Fruit fly (Drosophila melanogaster) whole organism, embryonic: ENCODE results near the gene CG15046.
A peak's percentile ranks its signal among the peaks of the same experiment; 100 is the strongest.

Experiments
- Atf-2 ChIP-seq: fragments of 200-800 bp; sonication (Bioruptor generic); optimal IDR thresholded peaks from 2 replicates; lab custom pipeline; 2016; ENCODE audit warnings: missing biosample characterization, missing genetic modification characterization
- CG10274 ChIP-seq: fragments of 200-800 bp; sonication (Bioruptor generic); optimal IDR thresholded peaks from 3 replicates; lab custom pipeline; 2017; ENCODE audit warnings: missing biosample characterization, mild to moderate bottlenecking, missing genetic modification characterization
- CG12659 ChIP-seq: fragments of 200-800 bp; sonication (Bioruptor generic); optimal IDR thresholded peaks from 3 replicates; lab custom pipeline; 2017; ENCODE audit warnings: mild to moderate bottlenecking, missing biosample characterization, missing genetic modification reagents, missing genetic modification characterization
- CG15514 ChIP-seq: fragments of 200-800 bp; sonication (Bioruptor generic); optimal IDR thresholded peaks from 3 replicates; lab custom pipeline; 2017; ENCODE audit warnings: missing biosample characterization, missing genetic modification characterization, mild to moderate bottlenecking, moderate library complexity, missing genetic modification reagents
- CG17912 ChIP-seq: fragments of 200-800 bp; sonication (Bioruptor generic); optimal IDR thresholded peaks from 2 replicates; lab custom pipeline; 2018; ENCODE audit warnings: missing biosample characterization, mild to moderate bottlenecking, missing genetic modification characterization
- CG2875 ChIP-seq: fragments of 200-800 bp; sonication (Bioruptor generic); optimal IDR thresholded peaks from 2 replicates; lab custom pipeline; 2017; ENCODE audit warnings: missing biosample characterization, mild to moderate bottlenecking, missing genetic modification characterization, missing genetic modification reagents
- CG4282 ChIP-seq: fragments of 200-800 bp; sonication (Bioruptor generic); optimal IDR thresholded peaks from 2 replicates; lab custom pipeline; 2016; ENCODE audit warnings: missing biosample characterization, missing genetic modification characterization
- CG6175 ChIP-seq: fragments of 200-800 bp; sonication (Bioruptor generic); IDR thresholded peaks from 3 replicates; pipeline ENCODE4 v1.3.6; 2022; ENCODE audit warnings: missing biosample characterization, missing genetic modification characterization
- CG7786 ChIP-seq: fragments of 200-800 bp; sonication (Bioruptor generic); optimal IDR thresholded peaks from 2 replicates; lab custom pipeline; 2016; ENCODE audit warnings: missing biosample characterization, missing genetic modification characterization
- CG7839 ChIP-seq: fragments of 200-800 bp; sonication (Bioruptor generic); optimal IDR thresholded peaks from 3 replicates; lab custom pipeline; 2018; ENCODE audit warnings: missing biosample characterization, mild to moderate bottlenecking, missing genetic modification characterization, moderate library complexity
- CG7987 ChIP-seq: fragments of 200-800 bp; sonication (Bioruptor generic); optimal IDR thresholded peaks from 2 replicates; lab custom pipeline; 2018; ENCODE audit warnings: missing biosample characterization, mild to moderate bottlenecking, missing genetic modification characterization, moderate library complexity
- CG8478 ChIP-seq: fragments of >200 bp; optimal IDR thresholded peaks from 2 replicates; lab custom pipeline; 2018
- CG8944 ChIP-seq: fragments of 200-800 bp; sonication (Bioruptor generic); optimal IDR thresholded peaks from 3 replicates; lab custom pipeline; 2016; ENCODE audit warnings: missing biosample characterization, missing genetic modification characterization
- CG9215 ChIP-seq: fragments of 200-800 bp; sonication (Bioruptor generic); IDR thresholded peaks from 2 replicates; pipeline ENCODE4 v1.3.6; 2022; ENCODE audit warnings: missing biosample characterization, missing genetic modification characterization
- CG9437 ChIP-seq: fragments of 200-800 bp; sonication (Bioruptor generic); optimal IDR thresholded peaks from 2 replicates; lab custom pipeline; 2018; ENCODE audit warnings: missing biosample characterization, mild to moderate bottlenecking, missing genetic modification characterization
- CG9817 ChIP-seq: fragments of 200-800 bp; sonication (Bioruptor generic); optimal IDR thresholded peaks from 2 replicates; lab custom pipeline; 2018; ENCODE audit warnings: missing biosample characterization, mild to moderate bottlenecking, missing genetic modification characterization, moderate library complexity
- CHES-1-like ChIP-seq: fragments of 200-800 bp; sonication (Bioruptor generic); optimal IDR thresholded peaks from 2 replicates; lab custom pipeline; 2016; ENCODE audit warnings: missing biosample characterization, missing genetic modification characterization
- Dip2 ChIP-seq: fragments of 200-800 bp; sonication (Bioruptor generic); IDR thresholded peaks from 2 replicates; pipeline ENCODE4 v1.3.6; 2022; ENCODE audit warnings: missing biosample characterization, missing genetic modification characterization
- Doc2 ChIP-seq: fragments of 200-800 bp; sonication (Bioruptor generic); IDR thresholded peaks from 2 replicates; pipeline ENCODE4 v1.3.6; 2022; ENCODE audit warnings: missing biosample characterization, missing genetic modification characterization
- Doc3 ChIP-seq: fragments of 200-800 bp; sonication (Bioruptor generic); IDR thresholded peaks from 3 replicates; pipeline ENCODE4 v1.3.6; 2022; ENCODE audit warnings: missing biosample characterization, missing genetic modification characterization; ENCODE audit not compliant: partially characterized antibody
- Dp ChIP-seq: fragments of 200-800 bp; sonication (Bioruptor generic); optimal IDR thresholded peaks from 2 replicates; lab custom pipeline; 2018; ENCODE audit warnings: missing biosample characterization, mild to moderate bottlenecking, missing genetic modification characterization, moderate library complexity
- Gug ChIP-seq: fragments of 200-800 bp; sonication (Bioruptor generic); IDR thresholded peaks from 4 replicates; pipeline ENCODE4 v1.3.6; 2022; ENCODE audit warnings: missing biosample characterization, missing genetic modification characterization
- H15 ChIP-seq: fragments of 200-800 bp; sonication (Bioruptor generic); IDR thresholded peaks from 3 replicates; pipeline ENCODE4 v1.3.6; 2022; ENCODE audit warnings: missing biosample characterization, missing genetic modification characterization
- H2.0 ChIP-seq: fragments of 200-800 bp; sonication (Bioruptor generic); IDR thresholded peaks from 2 replicates; pipeline ENCODE4 v1.3.6; 2022; ENCODE audit warnings: missing biosample characterization, missing genetic modification characterization
- Hr39 ChIP-seq: fragments of >200 bp; optimal IDR thresholded peaks from 2 replicates; lab custom pipeline; 2017
- Meics ChIP-seq: fragments of 200-800 bp; sonication (Bioruptor generic); optimal IDR thresholded peaks from 2 replicates; lab custom pipeline; 2017; ENCODE audit warnings: missing biosample characterization, mild to moderate bottlenecking, missing genetic modification characterization
- Nf-YC ChIP-seq: fragments of 200-800 bp; optimal IDR thresholded peaks from 3 replicates; lab custom pipeline; 2019; ENCODE audit warnings: missing biosample characterization, mild to moderate bottlenecking, missing genetic modification characterization, moderate library complexity
- Sry-β ChIP-seq: fragments of 200-800 bp; sonication (Bioruptor generic); optimal IDR thresholded peaks from 2 replicates; lab custom pipeline; 2018; ENCODE audit warnings: missing biosample characterization, mild to moderate bottlenecking, missing genetic modification characterization, moderate library complexity
- Sry-δ ChIP-seq: fragments of 200-800 bp; sonication (Bioruptor generic); optimal IDR thresholded peaks from 2 replicates; lab custom pipeline; 2016; ENCODE audit warnings: missing biosample characterization, missing genetic modification characterization
- Ssrp ChIP-seq: fragments of 200-800 bp; sonication (Bioruptor generic); optimal IDR thresholded peaks from 2 replicates; lab custom pipeline; 2018; ENCODE audit warnings: missing biosample characterization, mild to moderate bottlenecking, missing genetic modification characterization, moderate library complexity
- br ChIP-seq: fragments of >200 bp; optimal IDR thresholded peaks from 2 replicates; lab custom pipeline; 2017
- cad ChIP-seq: fragments of >200 bp; optimal IDR thresholded peaks from 2 replicates; lab custom pipeline; 2017; ENCODE audit warnings: missing biosample characterization, missing genetic modification characterization
- cg ChIP-seq: fragments of 200-800 bp; sonication (Bioruptor generic); optimal IDR thresholded peaks from 3 replicates; lab custom pipeline; 2019; ENCODE audit warnings: missing biosample characterization, mild to moderate bottlenecking, missing genetic modification characterization, moderate library complexity
- crc ChIP-seq: fragments of 200-800 bp; sonication (Bioruptor generic); optimal IDR thresholded peaks from 2 replicates; lab custom pipeline; 2016; ENCODE audit warnings: missing biosample characterization, missing genetic modification characterization
- ewg ChIP-seq: fragments of 200-800 bp; sonication (Bioruptor generic); optimal IDR thresholded peaks from 3 replicates; lab custom pipeline; 2017; ENCODE audit warnings: mild to moderate bottlenecking, missing biosample characterization, missing genetic modification reagents, missing genetic modification characterization
- fd96Cb ChIP-seq: fragments of 200-800 bp; sonication (Bioruptor generic); optimal IDR thresholded peaks from 2 replicates; lab custom pipeline; 2018; ENCODE audit warnings: missing biosample characterization, mild to moderate bottlenecking, missing genetic modification characterization, moderate library complexity
- hkb ChIP-seq, 2 experiments: fragments of 200-800 bp in 1 of 2; fragments of >200 bp in 1 of 2; sonication (Bioruptor generic) in 1 of 2; IDR thresholded peaks in 1 of 2; optimal IDR thresholded peaks in 1 of 2; 2 replicates each; pipeline versions ENCODE4 v1.3.6 to Lab custom; 2017 to 2022; ENCODE audit warnings: missing biosample characterization in 1 of 2, missing genetic modification characterization in 1 of 2
- jing ChIP-seq: fragments of 200-800 bp; sonication (Bioruptor generic); optimal IDR thresholded peaks from 2 replicates; lab custom pipeline; 2018; ENCODE audit warnings: missing biosample characterization, mild to moderate bottlenecking, missing genetic modification characterization
- kay ChIP-seq: fragments of 200-800 bp; sonication (Bioruptor generic); optimal IDR thresholded peaks from 2 replicates; lab custom pipeline; 2016; ENCODE audit warnings: missing biosample characterization, missing genetic modification characterization
- kni ChIP-seq: fragments of 200-800 bp; sonication (Bioruptor generic); optimal IDR thresholded peaks from 3 replicates; lab custom pipeline; 2017; ENCODE audit warnings: mild to moderate bottlenecking, missing biosample characterization, missing genetic modification reagents, missing genetic modification characterization
- lab ChIP-seq: fragments of 200-800 bp; sonication (Bioruptor generic); optimal IDR thresholded peaks from 3 replicates; lab custom pipeline; 2017; ENCODE audit warnings: missing biosample characterization, missing genetic modification characterization, mild to moderate bottlenecking, moderate library complexity, missing genetic modification reagents
- lmd ChIP-seq: fragments of 200-800 bp; sonication (Bioruptor generic); IDR thresholded peaks from 2 replicates; pipeline ENCODE4 v1.3.6; 2022; ENCODE audit warnings: missing biosample characterization, missing genetic modification characterization
- oc ChIP-seq: fragments of 200-800 bp; sonication (Bioruptor generic); optimal IDR thresholded peaks from 2 replicates; lab custom pipeline; 2018; ENCODE audit warnings: missing biosample characterization, mild to moderate bottlenecking, missing genetic modification characterization, moderate library complexity
- onecut ChIP-seq: fragments of 200-800 bp; sonication (Bioruptor generic); IDR thresholded peaks from 2 replicates; pipeline ENCODE4 v1.3.6; 2022; ENCODE audit warnings: missing biosample characterization, missing genetic modification characterization
- pan ChIP-seq, 4 experiments: fragments of >200 bp in 3 of 4; fragments of 200-800 bp in 1 of 4; sonication (Bioruptor generic) in 1 of 4; optimal IDR thresholded peaks in 3 of 4; IDR thresholded peaks in 1 of 4; 2 replicates each; pipeline versions ENCODE4 v1.3.6 to Lab custom; 2017 to 2022; ENCODE audit warnings: missing biosample characterization in 2 of 4, missing genetic modification characterization in 2 of 4, mixed read lengths in 1 of 4
- scrt ChIP-seq: fragments of 200-800 bp; sonication (Bioruptor generic); optimal IDR thresholded peaks from 2 replicates; lab custom pipeline; 2018; ENCODE audit warnings: missing biosample characterization, mild to moderate bottlenecking, missing genetic modification characterization, moderate library complexity
- tna ChIP-seq: fragments of 200-800 bp; sonication (Bioruptor generic); IDR thresholded peaks from 2 replicates; pipeline ENCODE4 v1.3.6; 2022; ENCODE audit warnings: missing biosample characterization, missing genetic modification characterization; ENCODE audit not compliant: partially characterized antibody
- usp ChIP-seq: fragments of >200 bp; optimal IDR thresholded peaks from 2 replicates; lab custom pipeline; 2017; ENCODE audit warnings: missing biosample characterization, missing genetic modification characterization

CG15046 gene

dm6 chrX:18479307-18480134, 9.9 kb downstream of the CG15046 start, which contains the start of gene CG32547 (continued):
- no peak for TF ChIP-seq Doc3 (GFP tag; lab: Robert Waterston, UW)
- no peak for TF ChIP-seq CG9437 (GFP tag; lab: Kevin White, UChicago)
- TF ChIP-seq Gug (GFP tag; lab: Robert Waterston, UW) = no peak
- peak; percentile 21 for TF ChIP-seq CG7839
- no peak for TF ChIP-seq Hr39
- TF ChIP-seq Ssrp (tag; lab: Kevin White, UChicago) = no peak
- no peak for TF ChIP-seq ewg (GFP tag; lab: Kevin White, UChicago)
- TF ChIP-seq, all 482 proteins: peak for 62

dm6 chrX:18467881-18468280, 21.5 kb downstream of the CG15046 start:
- TF ChIP-seq Doc2 (GFP tag; lab: Robert Waterston, UW) = no peak
- TF ChIP-seq CG4282 (GFP tag; lab: Kevin White, UChicago) = no peak
- TF ChIP-seq hkb (optimal IDR thresholded peaks at IDR 0.05; lab: Kevin White, UChicago) = no peak
- peak; percentile 60 for TF ChIP-seq hkb (GFP tag; IDR thresholded peaks at IDR 0.05; lab: Robert Waterston, UW)
- TF ChIP-seq jing (GFP tag; lab: Kevin White, UChicago) = no peak
- no peak for TF ChIP-seq CG9817 (tag; lab: Kevin White, UChicago)
- TF ChIP-seq tna = no peak
- peak; percentile 50 for TF ChIP-seq Meics (GFP tag; lab: Kevin White, UChicago)
- no peak for TF ChIP-seq CG10274
- TF ChIP-seq cg (GFP tag; lab: Kevin White, UChicago) = no peak
- TF ChIP-seq Nf-YC (tag; lab: Kevin White, UChicago) = no peak
- TF ChIP-seq CG12659 = peak; percentile 4
- 0 out of 2 replicates have a peak, but pooled peaks have one; percentile 29 for TF ChIP-seq H2.0
- no peak for TF ChIP-seq kay (GFP tag; lab: Kevin White, UChicago)
- TF ChIP-seq H15 (GFP tag; lab: Robert Waterston, UW) = no peak
- TF ChIP-seq fd96Cb (tag; lab: Kevin White, UChicago) = no peak
- no peak for TF ChIP-seq crc
- peak; percentile 14; the same call in 1 of the 2 replicates for TF ChIP-seq CG9215 (GFP tag; lab: Robert Waterston, UW)
- TF ChIP-seq CG7987 (GFP tag; lab: Kevin White, UChicago) = no peak
- TF ChIP-seq Sry-β (GFP tag; lab: Kevin White, UChicago) = no peak
- no peak for TF ChIP-seq CG2875
- TF ChIP-seq Sry-δ (GFP tag; lab: Kevin White, UChicago) = no peak
- TF ChIP-seq Dip2 (GFP tag; lab: Robert Waterston, UW) = no peak
- no peak for TF ChIP-seq oc (tag; lab: Kevin White, UChicago)
- TF ChIP-seq CG8944 (GFP tag; lab: Kevin White, UChicago) = no peak
- TF ChIP-seq Dp (GFP tag; lab: Kevin White, UChicago) = no peak
- TF ChIP-seq onecut (GFP tag; lab: Robert Waterston, UW) = no peak
- TF ChIP-seq br (lab: Kevin White, UChicago) = no peak
- peak; percentile 62 for TF ChIP-seq lab
- TF ChIP-seq scrt = peak; percentile 28
- TF ChIP-seq kni (GFP tag; lab: Kevin White, UChicago) = no peak
- TF ChIP-seq CG15514 = peak; percentile 17
- no peak for TF ChIP-seq CG7786 (GFP tag; lab: Kevin White, UChicago)
- TF ChIP-seq CG17912 (GFP tag; lab: Kevin White, UChicago) = no peak
- TF ChIP-seq cad (GFP tag; lab: Kevin White, UChicago) = no peak
- peak; percentile 46 for TF ChIP-seq lmd (GFP tag; lab: Robert Waterston, UW)
- TF ChIP-seq pan (optimal IDR thresholded peaks at IDR 0.05; lab: Kevin White, UChicago) = no peak
- peak in 1 of 2 experiments; percentile 58 for TF ChIP-seq pan (GFP tag; optimal IDR thresholded peaks at IDR 0.05 in 1 of 2, IDR thresholded peaks at IDR 0.05 in 1 of 2)
- no peak for TF ChIP-seq CG6175
- TF ChIP-seq CG8478 (lab: Kevin White, UChicago) = no peak
- no peak for TF ChIP-seq Atf-2 (GFP tag; lab: Kevin White, UChicago)
- TF ChIP-seq CHES-1-like (GFP tag; lab: Kevin White, UChicago) = no peak
- no peak for TF ChIP-seq usp (GFP tag; lab: Kevin White, UChicago)
